Worm (Caenorhabditis elegans) whole organism, young adult: ENCODE measurements around the gene ZK353.3.

ENCODE experiments used
- F39B2.1 ChIP-seq: fragments of 200-800 bp; sonication (Bioruptor generic); IDR thresholded peaks from 2 replicates; pipeline ENCODE4 v1.3.6; 2022; ENCODE audit warnings: missing genetic modification reagents, missing genetic modification characterization, missing compliant biosample characterization
- K12H6.12 ChIP-seq: fragments of 200-800 bp; sonication (Bioruptor generic); optimal IDR thresholded peaks from 2 replicates; lab custom pipeline; 2018; ENCODE audit warnings: mild to moderate bottlenecking, missing genetic modification characterization, missing compliant biosample characterization
- dpl-1 ChIP-seq: fragments of 150-350 bp; optimal IDR thresholded peaks from 2 replicates; lab custom pipeline; 2014; ENCODE audit warnings: missing biosample characterization, missing genetic modification reagents, missing genetic modification characterization
- hlh-12 ChIP-seq: sonication (generic microtip); optimal IDR thresholded peaks from 2 replicates; lab custom pipeline; 2016; ENCODE audit warnings: missing genetic modification characterization, missing compliant biosample characterization
- hlh-26 ChIP-seq: fragments of 200-800 bp; sonication (Bioruptor generic); conservative IDR thresholded peaks from 2 replicates; pipeline ENCODE4 v1.3.6; 2022; ENCODE audit warnings: missing genetic modification reagents, missing genetic modification characterization, missing compliant biosample characterization
- nfya-1 ChIP-seq: sonication (generic microtip); optimal IDR thresholded peaks from 2 replicates; lab custom pipeline; 2017; ENCODE audit warnings: antibody characterized with exemption, missing compliant biosample characterization, missing genetic modification characterization, borderline replicate concordance; ENCODE audit not compliant: insufficient read depth
- snpc-4 ChIP-seq, 5 experiments: fragments of 150-350 bp in 1 of 5; sonication (generic microtip) in 4 of 5; optimal IDR thresholded peaks; 2 replicates each; lab custom pipeline; 2014 to 2018; ENCODE audit warnings: missing genetic modification characterization in 5 of 5, missing biosample characterization in 3 of 5, antibody characterized with exemption in 2 of 5, mild to moderate bottlenecking in 2 of 5, missing compliant biosample characterization in 2 of 5, missing genotype in 2 of 5, moderate library complexity in 2 of 5, missing genetic modification reagents in 1 of 5

- TF ChIP-seq nfya-1 (tag; lab: Kevin White, UChicago) (no peak), hlh-26 (GFP tag; lab: Robert Waterston, UW) (no peak), dpl-1 (no peak), F39B2.1 (GFP tag; lab: Robert Waterston, UW) (no peak), snpc-4 (GFP tag; optimal IDR thresholded peaks at IDR 0.05; lab: Kevin White, UChicago) (no peak), snpc-4 (tag; optimal IDR thresholded peaks at IDR 0.05; lab: Kevin White, UChicago) (no peak), K12H6.12 (tag; lab: Kevin White, UChicago) (no peak), hlh-12 (tag; lab: Kevin White, UChicago) (no peak)
Observed at ce11 chrIII:8368619-8369018, 27.2 kb upstream of the ZK353.3 start, which contains the start of gene R05D3.9.
